Worm (Caenorhabditis elegans): ENCODE measurements around the gene F13D11.3.

DNA sequence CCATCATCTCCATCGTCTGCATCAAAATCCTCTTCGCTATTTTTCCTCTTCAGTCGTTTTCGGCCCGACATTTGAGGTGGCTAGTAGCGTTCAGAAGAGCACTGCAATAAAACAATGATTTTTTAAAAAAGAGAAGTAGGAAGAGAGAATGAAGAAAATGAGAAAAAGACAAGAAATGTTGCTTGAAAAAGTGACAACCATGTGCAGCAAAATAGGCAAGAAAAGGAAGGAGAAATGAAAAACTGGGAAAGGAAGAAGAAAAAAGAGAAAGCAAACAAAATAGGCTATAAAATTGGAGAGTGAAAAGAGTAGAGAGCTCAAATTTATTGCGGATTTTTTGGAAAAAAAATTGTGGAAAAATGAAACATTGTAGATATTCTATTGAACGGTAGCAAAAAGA is 42.4 kb downstream of the F13D11.3 start, which contains the start of gene tag-294:
- no peak for TF ChIP-seq nhr-12 (tag; optimal IDR thresholded peaks at IDR 0.05)
- TF ChIP-seq sptf-1 (tag; optimal IDR thresholded peaks at IDR 0.05): no peak
- no peak for TF ChIP-seq blmp-1 (tag; optimal IDR thresholded peaks at IDR 0.05)
- TF ChIP-seq nhr-237 (tag; optimal IDR thresholded peaks at IDR 0.05): no peak
- no peak for TF ChIP-seq elt-3 (tag; optimal IDR thresholded peaks at IDR 0.05)
